Fruit fly (Drosophila melanogaster) whole organism, embryonic: ENCODE results near the gene RpS28a.

Source experiments
- C15 ChIP-seq: fragments of 200-800 bp; sonication (Bioruptor generic); IDR thresholded peaks from 3 replicates; pipeline ENCODE4 v1.3.6; 2022; ENCODE audit warnings: missing biosample characterization, missing genetic modification characterization
- CG10543 ChIP-seq: fragments of 200-800 bp; sonication (Bioruptor generic); optimal IDR thresholded peaks from 3 replicates; lab custom pipeline; 2017; ENCODE audit warnings: missing biosample characterization, mild to moderate bottlenecking, missing genetic modification characterization, moderate library complexity
- CG11504 ChIP-seq: fragments of 200-800 bp; sonication (Bioruptor generic); optimal IDR thresholded peaks from 3 replicates; lab custom pipeline; 2019; ENCODE audit warnings: missing biosample characterization, mild to moderate bottlenecking, missing genetic modification characterization, moderate library complexity
- CG15011 ChIP-seq: fragments of 200-800 bp; sonication (Bioruptor generic); optimal IDR thresholded peaks from 3 replicates; lab custom pipeline; 2018; ENCODE audit warnings: missing biosample characterization, mild to moderate bottlenecking, missing genetic modification characterization
- CG15601 ChIP-seq: fragments of 200-800 bp; sonication (Bioruptor generic); optimal IDR thresholded peaks from 3 replicates; lab custom pipeline; 2019; ENCODE audit warnings: missing biosample characterization, mild to moderate bottlenecking, missing genetic modification characterization, moderate library complexity
- CG1647 ChIP-seq: fragments of 200-800 bp; sonication (Bioruptor generic); optimal IDR thresholded peaks from 3 replicates; lab custom pipeline; 2016; ENCODE audit warnings: missing biosample characterization, missing genetic modification characterization
- CG17568 ChIP-seq: fragments of 200-800 bp; sonication (Bioruptor generic); optimal IDR thresholded peaks from 2 replicates; lab custom pipeline; 2018; ENCODE audit warnings: missing biosample characterization, mild to moderate bottlenecking, missing genetic modification characterization, moderate library complexity
- CG17612 ChIP-seq: fragments of 200-800 bp; sonication (Bioruptor generic); IDR thresholded peaks from 2 replicates; pipeline ENCODE4 v1.3.6; 2022; ENCODE audit warnings: missing biosample characterization, missing genetic modification characterization
- CG17912 ChIP-seq: fragments of 200-800 bp; sonication (Bioruptor generic); optimal IDR thresholded peaks from 2 replicates; lab custom pipeline; 2018; ENCODE audit warnings: missing biosample characterization, mild to moderate bottlenecking, missing genetic modification characterization
- CG18011 ChIP-seq: fragments of 200-800 bp; sonication (Bioruptor generic); optimal IDR thresholded peaks from 2 replicates; lab custom pipeline; 2017; ENCODE audit warnings: missing biosample characterization, missing genetic modification characterization, mild to moderate bottlenecking, moderate library complexity, missing genotype
- CG1832 ChIP-seq: fragments of 200-800 bp; sonication (Bioruptor generic); optimal IDR thresholded peaks from 2 replicates; lab custom pipeline; 2017; ENCODE audit warnings: missing biosample characterization, mild to moderate bottlenecking, missing genetic modification characterization, inconsistent platforms
- CG18619 ChIP-seq: fragments of 200-800 bp; sonication (Bioruptor generic); optimal IDR thresholded peaks from 3 replicates; lab custom pipeline; 2017; ENCODE audit warnings: missing biosample characterization, mild to moderate bottlenecking, missing genetic modification characterization
- CG31441 ChIP-seq: fragments of 200-800 bp; sonication (Bioruptor generic); IDR thresholded peaks from 2 replicates; pipeline ENCODE4 v1.3.6; 2022; ENCODE audit warnings: missing biosample characterization, missing genetic modification characterization
- CG3281 ChIP-seq: fragments of 200-800 bp; sonication (Bioruptor generic); optimal IDR thresholded peaks from 3 replicates; lab custom pipeline; 2017; ENCODE audit warnings: missing biosample characterization, mild to moderate bottlenecking, missing genetic modification characterization
- CG4360 ChIP-seq: fragments of 200-800 bp; sonication (Bioruptor generic); IDR thresholded peaks from 2 replicates; pipeline ENCODE4 v1.3.6; 2022; ENCODE audit warnings: missing biosample characterization, missing genetic modification characterization
- CG43689 ChIP-seq: fragments of 200-800 bp; sonication (Bioruptor generic); IDR thresholded peaks from 2 replicates; pipeline ENCODE4 v1.3.6; 2022; ENCODE audit warnings: missing biosample characterization, missing genetic modification characterization
- CG4404 ChIP-seq: fragments of 200-800 bp; sonication (Bioruptor generic); IDR thresholded peaks from 2 replicates; pipeline ENCODE4 v1.3.6; 2022; ENCODE audit warnings: missing biosample characterization, missing genetic modification characterization
- CG4820 ChIP-seq: fragments of 200-800 bp; sonication (Bioruptor generic); optimal IDR thresholded peaks from 3 replicates; lab custom pipeline; 2016; ENCODE audit warnings: missing biosample characterization, missing genetic modification characterization
- CG6175 ChIP-seq: fragments of 200-800 bp; sonication (Bioruptor generic); IDR thresholded peaks from 3 replicates; pipeline ENCODE4 v1.3.6; 2022; ENCODE audit warnings: missing biosample characterization, missing genetic modification characterization
- CG7745 ChIP-seq: fragments of 200-800 bp; sonication (Bioruptor generic); optimal IDR thresholded peaks from 2 replicates; lab custom pipeline; 2018; ENCODE audit warnings: missing biosample characterization, mild to moderate bottlenecking, missing genetic modification characterization, moderate library complexity
- CG8089 ChIP-seq: fragments of 200-800 bp; sonication (Bioruptor generic); optimal IDR thresholded peaks from 3 replicates; lab custom pipeline; 2016; ENCODE audit warnings: missing biosample characterization, missing genetic modification characterization
- CG9727 ChIP-seq: fragments of 200-800 bp; sonication (Bioruptor generic); optimal IDR thresholded peaks from 3 replicates; lab custom pipeline; 2017; ENCODE audit warnings: missing biosample characterization, mild to moderate bottlenecking, missing genetic modification characterization
- CG9817 ChIP-seq: fragments of 200-800 bp; sonication (Bioruptor generic); optimal IDR thresholded peaks from 2 replicates; lab custom pipeline; 2018; ENCODE audit warnings: missing biosample characterization, mild to moderate bottlenecking, missing genetic modification characterization, moderate library complexity
- CG9876 ChIP-seq: fragments of 200-800 bp; sonication (Bioruptor generic); optimal IDR thresholded peaks from 2 replicates; lab custom pipeline; 2016; ENCODE audit warnings: missing biosample characterization, missing genetic modification characterization
- HLH4C ChIP-seq: fragments of 200-800 bp; sonication (Bioruptor generic); IDR thresholded peaks from 3 replicates; pipeline ENCODE4 v1.3.6; 2022; ENCODE audit warnings: missing biosample characterization, missing genetic modification characterization; ENCODE audit not compliant: partially characterized antibody
- HmgD ChIP-seq: fragments of 200-800 bp; sonication (Bioruptor generic); optimal IDR thresholded peaks from 3 replicates; lab custom pipeline; 2016; ENCODE audit warnings: missing biosample characterization, missing genetic modification characterization
- Hmr ChIP-seq: fragments of 200-800 bp; sonication (Bioruptor generic); optimal IDR thresholded peaks from 3 replicates; lab custom pipeline; 2017; ENCODE audit warnings: mild to moderate bottlenecking, missing biosample characterization, missing genetic modification reagents, missing genetic modification characterization
- Hr3 ChIP-seq: fragments of 200-800 bp; sonication (Bioruptor generic); optimal IDR thresholded peaks from 3 replicates; lab custom pipeline; 2016; ENCODE audit warnings: missing biosample characterization, missing genetic modification characterization
- Jarid2 ChIP-seq: fragments of 200-800 bp; sonication (Bioruptor generic); optimal IDR thresholded peaks from 3 replicates; lab custom pipeline; 2017; ENCODE audit warnings: mild to moderate bottlenecking, missing biosample characterization, missing genetic modification reagents, missing genetic modification characterization
- Nf-YC ChIP-seq: fragments of 200-800 bp; optimal IDR thresholded peaks from 3 replicates; lab custom pipeline; 2019; ENCODE audit warnings: missing biosample characterization, mild to moderate bottlenecking, missing genetic modification characterization, moderate library complexity
- Oaz ChIP-seq: fragments of 200-800 bp; sonication (Bioruptor generic); IDR thresholded peaks from 2 replicates; pipeline ENCODE4 v1.3.6; 2022; ENCODE audit warnings: missing biosample characterization, missing genetic modification characterization
- Spps ChIP-seq: fragments of 200-800 bp; sonication (Bioruptor generic); optimal IDR thresholded peaks from 2 replicates; lab custom pipeline; 2018; ENCODE audit warnings: missing biosample characterization, mild to moderate bottlenecking, missing genetic modification characterization
- Ssrp ChIP-seq: fragments of 200-800 bp; sonication (Bioruptor generic); optimal IDR thresholded peaks from 2 replicates; lab custom pipeline; 2018; ENCODE audit warnings: missing biosample characterization, mild to moderate bottlenecking, missing genetic modification characterization, moderate library complexity
- Taf1 ChIP-seq: fragments of 200-800 bp; sonication (Bioruptor generic); IDR thresholded peaks from 2 replicates; pipeline ENCODE4 v1.3.6; 2022; ENCODE audit warnings: missing biosample characterization, missing genetic modification characterization
- Vsx1 ChIP-seq: fragments of 200-800 bp; sonication (Bioruptor generic); optimal IDR thresholded peaks from 2 replicates; lab custom pipeline; 2017; ENCODE audit warnings: missing biosample characterization, mild to moderate bottlenecking, missing genetic modification characterization, missing genetic modification reagents
- ase ChIP-seq: fragments of 200-800 bp; sonication (Bioruptor generic); IDR thresholded peaks from 3 replicates; pipeline ENCODE4 v1.3.6; 2022; ENCODE audit warnings: missing biosample characterization, missing genetic modification characterization
- btn ChIP-seq: fragments of 200-800 bp; sonication (Bioruptor generic); optimal IDR thresholded peaks from 2 replicates; lab custom pipeline; 2016; ENCODE audit warnings: missing biosample characterization, missing genetic modification characterization
- cas ChIP-seq: fragments of 200-800 bp; sonication (Bioruptor generic); IDR thresholded peaks from 2 replicates; pipeline ENCODE4 v1.3.6; 2022; ENCODE audit warnings: missing biosample characterization, missing genetic modification characterization
- da ChIP-seq: fragments of 200-800 bp; sonication (Bioruptor generic); optimal IDR thresholded peaks from 2 replicates; lab custom pipeline; 2016; ENCODE audit warnings: missing biosample characterization, missing genetic modification characterization
- dimm ChIP-seq: fragments of 200-800 bp; sonication (Bioruptor generic); IDR thresholded peaks from 2 replicates; pipeline ENCODE4 v1.3.6; 2022; ENCODE audit warnings: missing biosample characterization, missing genetic modification characterization
- esg ChIP-seq: fragments of 200-800 bp; sonication (Bioruptor generic); conservative IDR thresholded peaks from 2 replicates; pipeline ENCODE4 v1.3.6; 2022; ENCODE audit warnings: missing biosample characterization, missing genetic modification characterization
- gce ChIP-seq: fragments of 200-800 bp; sonication (Bioruptor generic); IDR thresholded peaks from 3 replicates; pipeline ENCODE4 v1.3.6; 2022; ENCODE audit warnings: missing biosample characterization, missing genetic modification characterization
- hth ChIP-seq: fragments of >200 bp; optimal IDR thresholded peaks from 2 replicates; lab custom pipeline; 2017; ENCODE audit warnings: inconsistent platforms
- nerfin-2 ChIP-seq: fragments of 200-800 bp; sonication (Bioruptor generic); IDR thresholded peaks from 2 replicates; pipeline ENCODE4 v1.3.6; 2022; ENCODE audit warnings: missing biosample characterization, missing genetic modification characterization; ENCODE audit not compliant: partially characterized antibody
- pb ChIP-seq: fragments of 200-800 bp; sonication (Bioruptor generic); optimal IDR thresholded peaks from 3 replicates; lab custom pipeline; 2016; ENCODE audit warnings: missing biosample characterization, missing genetic modification characterization
- prd ChIP-seq, 3 experiments: fragments of >200 bp in 2 of 3; fragments of 200-800 bp in 1 of 3; sonication (Bioruptor generic) in 1 of 3; optimal IDR thresholded peaks in 2 of 3; IDR thresholded peaks in 1 of 3; 2 replicates in 2 of 3; 3 replicates in 1 of 3; pipeline versions ENCODE4 v1.3.6 to Lab custom; 2017 to 2022; ENCODE audit warnings: missing biosample characterization in 1 of 3, missing genetic modification characterization in 1 of 3
- seq ChIP-seq: fragments of 200-800 bp; sonication (Bioruptor generic); IDR thresholded peaks from 2 replicates; pipeline ENCODE4 v1.3.6; 2022; ENCODE audit warnings: missing biosample characterization, missing genetic modification characterization
- toy ChIP-seq: fragments of 200-800 bp; sonication (Bioruptor generic); IDR thresholded peaks from 2 replicates; pipeline ENCODE4 v1.3.6; 2022; ENCODE audit warnings: missing biosample characterization, missing genetic modification characterization
- usp ChIP-seq: fragments of >200 bp; optimal IDR thresholded peaks from 2 replicates; lab custom pipeline; 2017; ENCODE audit warnings: missing biosample characterization, missing genetic modification characterization
- yki ChIP-seq: fragments of >200 bp; optimal IDR thresholded peaks from 3 replicates; lab custom pipeline; 2018

The RpS28a gene

dm6 chr3R:30021559-30022451, 643 bp downstream of the RpS28a start, which contains the start of gene Mgat2 (continued):
- TF ChIP-seq C15 (GFP tag; lab: Robert Waterston, UW): no peak
- TF ChIP-seq CG15011: no peak
- TF ChIP-seq CG9817 (tag; lab: Kevin White, UChicago): no peak
- no peak for TF ChIP-seq prd (optimal IDR thresholded peaks at IDR 0.05; lab: Kevin White, UChicago)
- TF ChIP-seq prd (GFP tag; IDR thresholded peaks at IDR 0.05; lab: Robert Waterston, UW): no peak
- peak; percentile 38 for TF ChIP-seq CG9727 (GFP tag; lab: Kevin White, UChicago)
- no peak for TF ChIP-seq CG11504 (tag; lab: Kevin White, UChicago)
- TF ChIP-seq CG17912: no peak
- peak; percentile 71 for TF ChIP-seq CG15601 (tag; lab: Kevin White, UChicago)
- TF ChIP-seq CG4820 (GFP tag; lab: Kevin White, UChicago): no peak
- TF ChIP-seq yki (lab: Kevin White, UChicago): no peak
- peak; percentile 72 for TF ChIP-seq nerfin-2 (GFP tag; lab: Robert Waterston, UW)
- no peak for TF ChIP-seq CG9876 (GFP tag; lab: Kevin White, UChicago)
- no peak for TF ChIP-seq Vsx1 (GFP tag; lab: Kevin White, UChicago)
- peak; percentile 87 for TF ChIP-seq Jarid2 (GFP tag; lab: Kevin White, UChicago)
- no peak for TF ChIP-seq esg
- TF ChIP-seq CG31441 (GFP tag; lab: Robert Waterston, UW): peak; percentile 48; the same call in 1 of the 2 replicates
- peak; percentile 55 for TF ChIP-seq Nf-YC (tag; lab: Kevin White, UChicago)
- no peak for TF ChIP-seq CG3281 (GFP tag; lab: Kevin White, UChicago)
- TF ChIP-seq CG43689 (GFP tag; lab: Robert Waterston, UW): no peak
- no peak for TF ChIP-seq hth
- no peak for TF ChIP-seq dimm (GFP tag; lab: Robert Waterston, UW)
- TF ChIP-seq cas: no peak
- TF ChIP-seq CG1832 (GFP tag; lab: Kevin White, UChicago): peak; percentile 76
- peak; percentile 77 for TF ChIP-seq CG10543 (GFP tag; lab: Kevin White, UChicago)
- peak; percentile 31 for TF ChIP-seq Hmr (GFP tag; lab: Kevin White, UChicago)
- TF ChIP-seq HmgD (GFP tag; lab: Kevin White, UChicago): peak; percentile 51
- TF ChIP-seq CG18619 (GFP tag; lab: Kevin White, UChicago): no peak
- TF ChIP-seq CG8089: no peak
- no peak for TF ChIP-seq CG17612 (GFP tag; lab: Robert Waterston, UW)
- no peak for TF ChIP-seq btn (GFP tag; lab: Kevin White, UChicago)
- TF ChIP-seq da: peak; percentile 23
- TF ChIP-seq CG4404: no peak
- no peak for TF ChIP-seq CG17568 (GFP tag; lab: Kevin White, UChicago)
- no peak for TF ChIP-seq CG1647 (GFP tag; lab: Kevin White, UChicago)
- TF ChIP-seq gce: peak; percentile 31; the same call in 1 of the 3 replicates
- peak; percentile 72 for TF ChIP-seq CG7745 (tag; lab: Kevin White, UChicago)
- peak; percentile 82; the same call in 2 of the 3 replicates for TF ChIP-seq CG6175 (GFP tag; lab: Robert Waterston, UW)
- peak; percentile 92 for TF ChIP-seq CG4360 (GFP tag; lab: Robert Waterston, UW)
- TF ChIP-seq toy: no peak
- TF ChIP-seq seq: no peak
- TF ChIP-seq CG18011: no peak
- no peak for TF ChIP-seq Ssrp (tag; lab: Kevin White, UChicago)
- TF ChIP-seq Spps: peak; percentile 63
- no peak for TF ChIP-seq usp (GFP tag; lab: Kevin White, UChicago)
- no peak for TF ChIP-seq ase (GFP tag; lab: Robert Waterston, UW)
- TF ChIP-seq Taf1 (GFP tag; lab: Robert Waterston, UW): no peak
- no peak for TF ChIP-seq Hr3 (GFP tag; lab: Kevin White, UChicago)
- TF ChIP-seq pb: peak; percentile 25
- no peak for TF ChIP-seq Oaz (GFP tag; lab: Robert Waterston, UW)
- TF ChIP-seq HLH4C (GFP tag; lab: Robert Waterston, UW): peak; percentile 80
